Worm (Caenorhabditis elegans) whole organism, L1 larva: ENCODE measurements around the gene hsp-12.2.

Experiments
- C34B4.2 ChIP-seq: sonication (generic microtip); optimal IDR thresholded peaks from 2 replicates; lab custom pipeline; 2017; ENCODE audit warnings: mild to moderate bottlenecking, missing genetic modification characterization, missing compliant biosample characterization
- F16B12.6 ChIP-seq: fragments of 150-350 bp; optimal IDR thresholded peaks from 2 replicates; lab custom pipeline; 2014; ENCODE audit warnings: missing biosample characterization, missing genetic modification characterization
- Y116A8C.19 ChIP-seq: sonication (generic microtip); optimal IDR thresholded peaks from 2 replicates; lab custom pipeline; 2016; ENCODE audit warnings: missing compliant biosample characterization, missing genetic modification characterization, borderline replicate concordance
- aha-1 ChIP-seq: fragments of 150-350 bp; optimal IDR thresholded peaks from 2 replicates; lab custom pipeline; 2014; ENCODE audit warnings: missing biosample characterization, missing genetic modification characterization
- alr-1 ChIP-seq: fragments of 200-800 bp; sonication (Bioruptor generic); optimal IDR thresholded peaks from 2 replicates; lab custom pipeline; 2018; ENCODE audit warnings: borderline replicate concordance, mild to moderate bottlenecking, missing genetic modification characterization, missing compliant biosample characterization
- ceh-63 ChIP-seq: fragments of 200-800 bp; sonication (Bioruptor generic); optimal IDR thresholded peaks from 2 replicates; lab custom pipeline; 2018; ENCODE audit warnings: mild to moderate bottlenecking, missing genetic modification characterization, missing compliant biosample characterization
- ceh-8 ChIP-seq: fragments of 200-800 bp; sonication (Bioruptor generic); optimal IDR thresholded peaks from 2 replicates; lab custom pipeline; 2018; ENCODE audit warnings: mild to moderate bottlenecking, missing genetic modification characterization, moderate library complexity, missing compliant biosample characterization
- ceh-82 ChIP-seq, 3 experiments: fragments of 150-350 bp in 1 of 3; sonication (generic microtip) in 2 of 3; optimal IDR thresholded peaks; 2 replicates each; lab custom pipeline; 2014 to 2017; ENCODE audit warnings: missing biosample characterization in 3 of 3, missing genetic modification characterization in 3 of 3
- ceh-88 ChIP-seq: fragments of 200-800 bp; sonication (Bioruptor generic); IDR thresholded peaks from 2 replicates; pipeline ENCODE4 v1.3.6; 2022; ENCODE audit warnings: missing genetic modification characterization, missing compliant biosample characterization
- dsc-1 ChIP-seq: sonication (generic microtip); optimal IDR thresholded peaks from 2 replicates; lab custom pipeline; 2016; ENCODE audit warnings: mild to moderate bottlenecking, missing genetic modification characterization, missing compliant biosample characterization
- efl-1 ChIP-seq, 4 experiments: fragments of 150-350 bp; optimal IDR thresholded peaks in 3 of 4; peaks in 1 of 4; 1 replicate in 1 of 4; 2 replicates in 3 of 4; lab custom pipeline; 2014; ENCODE audit warnings: missing biosample characterization in 2 of 4, missing genetic modification characterization in 2 of 4, missing genetic modification reagents in 2 of 4
- elt-2 ChIP-seq: sonication (generic microtip); optimal IDR thresholded peaks from 2 replicates; lab custom pipeline; 2016; ENCODE audit warnings: missing genetic modification characterization, mild to moderate bottlenecking, inconsistent platforms, missing compliant biosample characterization, missing genetic modification reagents
- elt-3 ChIP-seq, 6 experiments: fragments of 150-350 bp in 1 of 6; sonication (generic microtip); optimal IDR thresholded peaks; 2 replicates each; lab custom pipeline; 2017 to 2018; ENCODE audit warnings: missing biosample characterization in 6 of 6, missing genetic modification characterization in 6 of 6, inconsistent platforms in 1 of 6
- ets-5 ChIP-seq: fragments of 200-800 bp; sonication (Bioruptor generic); IDR thresholded peaks from 2 replicates; pipeline ENCODE4 v1.3.6; 2022; ENCODE audit warnings: missing genetic modification characterization, missing compliant biosample characterization
- fkh-10 ChIP-seq: sonication (generic microtip); optimal IDR thresholded peaks from 2 replicates; lab custom pipeline; 2017; ENCODE audit warnings: missing biosample characterization, missing genetic modification reagents, missing genetic modification characterization
- fkh-8 ChIP-seq: sonication (generic microtip); optimal IDR thresholded peaks from 2 replicates; lab custom pipeline; 2016; ENCODE audit warnings: mild to moderate bottlenecking, missing genetic modification characterization, missing compliant biosample characterization
- grh-1 ChIP-seq: fragments of 200-800 bp; sonication (Bioruptor generic); IDR thresholded peaks from 2 replicates; pipeline ENCODE4 v1.3.6; 2022; ENCODE audit warnings: missing genetic modification reagents, missing genetic modification characterization, missing compliant biosample characterization
- hpl-2 ChIP-seq: fragments of 150-350 bp; optimal IDR thresholded peaks from 2 replicates; lab custom pipeline; 2014; ENCODE audit warnings: missing biosample characterization, missing genetic modification reagents, missing genetic modification characterization
- irx-1 ChIP-seq: sonication (generic microtip); optimal IDR thresholded peaks from 2 replicates; lab custom pipeline; 2016; ENCODE audit warnings: missing genetic modification characterization, missing compliant biosample characterization
- isw-1 ChIP-seq: fragments of 200-800 bp; sonication (Bioruptor generic); IDR thresholded peaks from 2 replicates; pipeline ENCODE4 v1.3.6; 2022; ENCODE audit warnings: missing genetic modification characterization, missing compliant biosample characterization
- jun-1 ChIP-seq: fragments of 150-350 bp; optimal IDR thresholded peaks from 2 replicates; lab custom pipeline; 2014; ENCODE audit warnings: missing biosample characterization, missing genetic modification reagents, missing genetic modification characterization
- lin-13 ChIP-seq: fragments of 150-350 bp; optimal IDR thresholded peaks from 2 replicates; lab custom pipeline; 2014; ENCODE audit warnings: missing biosample characterization, missing genetic modification reagents, missing genetic modification characterization
- lin-14 ChIP-seq: fragments of 200-800 bp; sonication (Bioruptor generic); optimal IDR thresholded peaks from 2 replicates; lab custom pipeline; 2018; ENCODE audit warnings: mild to moderate bottlenecking, missing genetic modification characterization, moderate library complexity, missing compliant biosample characterization
- lin-15B ChIP-seq: fragments of 150-350 bp; sonication (generic microtip); optimal IDR thresholded peaks from 3 replicates; lab custom pipeline; 2014; ENCODE audit warnings: missing biosample characterization, missing genetic modification characterization
- lir-3 ChIP-seq: sonication (generic microtip); optimal IDR thresholded peaks from 2 replicates; lab custom pipeline; 2016; ENCODE audit warnings: mild to moderate bottlenecking, missing genetic modification characterization, moderate library complexity, missing compliant biosample characterization; ENCODE audit not compliant: poor library complexity
- mab-9 ChIP-seq: fragments of 200-800 bp; sonication (Bioruptor generic); IDR thresholded peaks from 2 replicates; pipeline ENCODE4 v1.3.6; 2022; ENCODE audit warnings: missing genetic modification reagents, missing genetic modification characterization, missing compliant biosample characterization
- mdl-1 ChIP-seq, 2 experiments: fragments of 150-350 bp; optimal IDR thresholded peaks; 2 replicates each; lab custom pipeline; 2014 to 2017; ENCODE audit warnings: missing biosample characterization in 2 of 2, missing genetic modification characterization in 2 of 2, inconsistent platforms in 1 of 2
- mef-2 ChIP-seq: fragments of 150-350 bp; optimal IDR thresholded peaks from 2 replicates; lab custom pipeline; 2014; ENCODE audit warnings: missing biosample characterization, missing genetic modification characterization
- nhr-12 ChIP-seq: sonication (generic microtip); optimal IDR thresholded peaks from 2 replicates; lab custom pipeline; 2017; ENCODE audit warnings: missing biosample characterization, missing genetic modification characterization
- nhr-19 ChIP-seq: fragments of 200-800 bp; sonication (Bioruptor generic); conservative IDR thresholded peaks from 2 replicates; pipeline ENCODE4 v1.3.6; 2022; ENCODE audit warnings: missing genetic modification characterization, missing compliant biosample characterization
- nhr-20 ChIP-seq: sonication (generic microtip); optimal IDR thresholded peaks from 2 replicates; lab custom pipeline; 2016; ENCODE audit warnings: mild to moderate bottlenecking, missing genetic modification characterization, missing compliant biosample characterization
- nhr-237 ChIP-seq: fragments of 150-350 bp; optimal IDR thresholded peaks from 2 replicates; lab custom pipeline; 2014; ENCODE audit warnings: missing biosample characterization, missing genetic modification characterization
- nhr-76 ChIP-seq: sonication (generic microtip); optimal IDR thresholded peaks from 2 replicates; lab custom pipeline; 2017; ENCODE audit warnings: missing biosample characterization, missing genetic modification characterization
- nhr-77 ChIP-seq: fragments of 150-350 bp; optimal IDR thresholded peaks from 2 replicates; lab custom pipeline; 2014; ENCODE audit warnings: missing biosample characterization, missing genetic modification characterization
- nhr-85 ChIP-seq: sonication (generic microtip); peaks from one replicate; lab custom pipeline; 2016; ENCODE audit warnings: missing genetic modification characterization, inconsistent platforms, missing compliant biosample characterization
- nhr-90 ChIP-seq: sonication (generic microtip); optimal IDR thresholded peaks from 2 replicates; lab custom pipeline; 2016; ENCODE audit warnings: mild to moderate bottlenecking, missing genetic modification characterization, missing compliant biosample characterization; ENCODE audit not compliant: poor library complexity
- pag-3 ChIP-seq: sonication (generic microtip); optimal IDR thresholded peaks from 2 replicates; lab custom pipeline; 2017; ENCODE audit warnings: missing genetic modification characterization, mild to moderate bottlenecking, missing compliant biosample characterization, antibody characterized with exemption, borderline replicate concordance; ENCODE audit not compliant: insufficient read depth
- pax-3 ChIP-seq: fragments of 200-800 bp; sonication (Bioruptor generic); optimal IDR thresholded peaks from 2 replicates; lab custom pipeline; 2018; ENCODE audit warnings: mild to moderate bottlenecking, missing genetic modification characterization, moderate library complexity, missing compliant biosample characterization
- pqm-1 ChIP-seq: sonication (generic microtip); optimal IDR thresholded peaks from 3 replicates; lab custom pipeline; 2017; ENCODE audit warnings: missing biosample characterization, missing genetic modification characterization
- skn-1 ChIP-seq: fragments of 150-350 bp; optimal IDR thresholded peaks from 2 replicates; lab custom pipeline; 2014; ENCODE audit warnings: missing biosample characterization, missing genetic modification characterization
- snpc-4 ChIP-seq: fragments of 150-350 bp; optimal IDR thresholded peaks from 2 replicates; lab custom pipeline; 2014; ENCODE audit warnings: missing biosample characterization, missing genetic modification characterization
- snu-23 ChIP-seq: sonication (generic microtip); optimal IDR thresholded peaks from 2 replicates; lab custom pipeline; 2016; ENCODE audit warnings: missing genetic modification characterization, missing compliant biosample characterization
- sox-4 ChIP-seq: sonication (generic microtip); optimal IDR thresholded peaks from 2 replicates; lab custom pipeline; 2016; ENCODE audit warnings: missing genetic modification characterization, missing compliant biosample characterization
- sptf-1 ChIP-seq: fragments of 150-350 bp; optimal IDR thresholded peaks from 2 replicates; lab custom pipeline; 2014; ENCODE audit warnings: missing biosample characterization, missing genetic modification characterization
- sup-37 ChIP-seq: fragments of 200-800 bp; sonication (Bioruptor generic); optimal IDR thresholded peaks from 2 replicates; lab custom pipeline; 2018; ENCODE audit warnings: mild to moderate bottlenecking, missing genetic modification characterization, missing compliant biosample characterization
- swsn-7 ChIP-seq: sonication (generic microtip); optimal IDR thresholded peaks from 2 replicates; lab custom pipeline; 2016; ENCODE audit warnings: missing genetic modification characterization, missing compliant biosample characterization
- tlp-1 ChIP-seq: fragments of 150-350 bp; optimal IDR thresholded peaks from 2 replicates; lab custom pipeline; 2014; ENCODE audit warnings: missing biosample characterization, missing genetic modification characterization
- unc-130 ChIP-seq: fragments of 150-350 bp; optimal IDR thresholded peaks from 2 replicates; lab custom pipeline; 2017; ENCODE audit warnings: missing biosample characterization, missing genetic modification characterization, inconsistent platforms
- unc-30 ChIP-seq: sonication (generic microtip); optimal IDR thresholded peaks from 2 replicates; lab custom pipeline; 2017; ENCODE audit warnings: missing biosample characterization, missing genetic modification characterization
- vab-15 ChIP-seq: sonication (generic microtip); optimal IDR thresholded peaks from 2 replicates; lab custom pipeline; 2017; ENCODE audit warnings: missing genotype, mild to moderate bottlenecking, missing genetic modification characterization, missing compliant biosample characterization
- zag-1 ChIP-seq: fragments of 150-350 bp; optimal IDR thresholded peaks from 2 replicates; lab custom pipeline; 2014; ENCODE audit warnings: missing biosample characterization, missing genetic modification characterization
- zip-4 ChIP-seq: fragments of 200-800 bp; sonication (Bioruptor generic); optimal IDR thresholded peaks from 2 replicates; lab custom pipeline; 2018; ENCODE audit warnings: mild to moderate bottlenecking, missing genetic modification characterization, moderate library complexity, missing compliant biosample characterization

Gene hsp-12.2

DNA sequence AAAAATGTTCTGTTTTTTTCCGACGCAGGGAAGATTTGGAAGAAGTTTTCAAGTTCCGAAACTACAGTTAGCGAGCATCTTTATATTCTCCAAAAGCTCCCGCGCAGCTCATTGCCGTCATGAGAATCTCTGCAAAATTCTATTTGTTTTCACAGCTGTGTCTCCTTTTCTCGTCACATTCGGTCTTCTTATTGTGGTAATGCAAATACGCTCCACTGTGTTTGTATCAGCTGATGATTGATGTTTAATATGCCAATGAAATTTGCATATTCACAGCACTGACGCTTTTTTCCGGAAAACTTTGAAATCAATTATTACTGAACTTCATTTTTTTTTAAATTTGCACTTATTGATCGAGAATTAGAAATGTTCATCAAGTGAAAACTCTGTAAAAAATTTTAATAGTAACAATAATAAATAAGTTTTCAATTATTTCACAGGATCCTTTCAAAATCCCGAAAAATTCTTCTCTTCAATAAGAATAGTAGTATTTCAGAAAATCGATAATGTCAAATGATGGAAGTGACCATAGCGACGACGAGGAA is 44.7 kb upstream of the hsp-12.2 start, which contains the start of gene K06H7.2 (continued):
- TF ChIP-seq elt-3 (tag; optimal IDR thresholded peaks at IDR 0.05; lab: Kevin White, UChicago), result no peak
- TF ChIP-seq snpc-4 (tag; lab: Kevin White, UChicago), result no peak
- peak; percentile 53 for TF ChIP-seq snu-23 (GFP tag; lab: Kevin White, UChicago)
- no peak for TF ChIP-seq ceh-63 (GFP tag; lab: Kevin White, UChicago)
- TF ChIP-seq fkh-8 (tag; lab: Kevin White, UChicago), result peak; percentile 44
- TF ChIP-seq C34B4.2 (tag; lab: Kevin White, UChicago), result no peak
- peak; percentile 26 for TF ChIP-seq nhr-85 (tag; lab: Kevin White, UChicago)
- no peak for TF ChIP-seq jun-1 (tag; lab: Kevin White, UChicago)
- TF ChIP-seq sup-37, result no peak
- TF ChIP-seq lir-3 (tag; lab: Kevin White, UChicago), result no peak
- TF ChIP-seq F16B12.6, result peak; percentile 43
- no peak for TF ChIP-seq zag-1 (tag; lab: Kevin White, UChicago)
- no peak for TF ChIP-seq mdl-1 (tag; optimal IDR thresholded peaks at IDR 0.05; lab: Kevin White, UChicago)
- TF ChIP-seq isw-1, result no peak; the same call in 1 of the 2 replicates
- TF ChIP-seq unc-30 (tag; lab: Kevin White, UChicago), result no peak
- peak; percentile 78 for TF ChIP-seq lin-15B (tag; lab: Kevin White, UChicago)
- no peak for TF ChIP-seq nhr-19 (GFP tag; lab: Robert Waterston, UW)
- no peak for TF ChIP-seq Y116A8C.19 (tag; lab: Kevin White, UChicago)
- peak; percentile 19 for TF ChIP-seq dsc-1 (tag; lab: Kevin White, UChicago)
- TF ChIP-seq sox-4 (tag; lab: Kevin White, UChicago), result no peak
- TF ChIP-seq irx-1 (tag; lab: Kevin White, UChicago), result no peak
- TF ChIP-seq nhr-90 (tag; lab: Kevin White, UChicago), result no peak
- TF ChIP-seq tlp-1, result no peak
- TF ChIP-seq pag-3 (tag; lab: Kevin White, UChicago), result no peak
- no peak for TF ChIP-seq grh-1
- no peak for TF ChIP-seq ceh-88
- no peak for TF ChIP-seq alr-1
- TF ChIP-seq elt-2 (tag; lab: Kevin White, UChicago), result no peak
- no peak for TF ChIP-seq aha-1 (tag; lab: Kevin White, UChicago)
- TF ChIP-seq lin-14 (GFP tag; lab: Kevin White, UChicago), result peak; percentile 76
- no peak for TF ChIP-seq mab-9 (GFP tag; lab: Robert Waterston, UW)
- no peak for TF ChIP-seq zip-4 (GFP tag; lab: Kevin White, UChicago)
- peak; percentile 30 for TF ChIP-seq fkh-10 (GFP tag; lab: Kevin White, UChicago)
- no peak for TF ChIP-seq pqm-1 (tag; lab: Kevin White, UChicago)
- TF ChIP-seq nhr-76 (tag; lab: Kevin White, UChicago), result no peak
- TF ChIP-seq ceh-82 (tag; optimal IDR thresholded peaks at IDR 0.05; lab: Kevin White, UChicago), result peak in 1 of 3 experiments; percentile 39
- TF ChIP-seq sptf-1 (tag; lab: Kevin White, UChicago), result no peak
- TF ChIP-seq ets-5 (GFP tag; lab: Robert Waterston, UW), result no peak
- no peak for TF ChIP-seq pax-3 (tag; lab: Kevin White, UChicago)
- TF ChIP-seq skn-1 (tag; lab: Kevin White, UChicago), result no peak
- TF ChIP-seq nhr-20, result peak; percentile 50
- TF ChIP-seq lin-13 (GFP tag; lab: Kevin White, UChicago), result no peak
- TF ChIP-seq mef-2, result no peak
- peak; percentile 35 for TF ChIP-seq swsn-7 (tag; lab: Kevin White, UChicago)
- no peak for TF ChIP-seq nhr-12 (tag; lab: Kevin White, UChicago)
- no peak for TF ChIP-seq ceh-8 (GFP tag; lab: Kevin White, UChicago)
- TF ChIP-seq vab-15 (tag; lab: Kevin White, UChicago), result peak; percentile 22
- TF ChIP-seq nhr-237, result peak; percentile 57
- TF ChIP-seq hpl-2 (GFP tag; lab: Kevin White, UChicago), result no peak
- peak; percentile 69 to 73 for TF ChIP-seq efl-1 (optimal IDR thresholded peaks at IDR 0.05; lab: Kevin White, UChicago)
- TF ChIP-seq efl-1 (GFP tag; optimal IDR thresholded peaks at IDR 0.05 in 1 of 2; lab: Kevin White, UChicago), result peak; percentile 66 to 92
- TF ChIP-seq unc-130 (tag; lab: Kevin White, UChicago), result no peak
- peak; percentile 63 for TF ChIP-seq nhr-77
